Fruit fly (Drosophila melanogaster): ENCODE results near the gene lz.

The lz gene

dm6 chrX:9349224-9349623 is 64.8 kb downstream of the lz start (continued):
- TF ChIP-seq CG4360 (GFP tag; IDR thresholded peaks at IDR 0.05) = no peak
- TF ChIP-seq Pdp1 (GFP tag; optimal IDR thresholded peaks at IDR 0.05) = peak; percentile 41 to 45
- peak in 1 of 2 experiments; percentile 27 for TF ChIP-seq Eip74EF (GFP tag; optimal IDR thresholded peaks at IDR 0.05)
- peak; percentile 53 for TF ChIP-seq CG10209 (GFP tag; optimal IDR thresholded peaks at IDR 0.05)
- TF ChIP-seq CG3065 (GFP tag; optimal IDR thresholded peaks at IDR 0.05) = no peak
- TF ChIP-seq ssp (GFP tag; IDR thresholded peaks at IDR 0.05) = peak; percentile 31; the same call in 1 of the 2 replicates
- peak; percentile 43 for TF ChIP-seq CG1233 (GFP tag; optimal IDR thresholded peaks at IDR 0.05)
- peak; percentile 34 for TF ChIP-seq nau (GFP tag; optimal IDR thresholded peaks at IDR 0.05)
- no peak for TF ChIP-seq CG1832 (GFP tag; optimal IDR thresholded peaks at IDR 0.05)
- peak in 1 of 2 experiments; percentile 70 for TF ChIP-seq Hr51 (GFP tag; optimal IDR thresholded peaks at IDR 0.05)
- no peak for TF ChIP-seq hkb (optimal IDR thresholded peaks at IDR 0.05)
- TF ChIP-seq hkb (GFP tag; IDR thresholded peaks at IDR 0.05) = peak; percentile 66
- peak; percentile 0 for TF ChIP-seq gsb-n (tag; optimal IDR thresholded peaks at IDR 0.05)
- TF ChIP-seq Hsf (GFP tag; optimal IDR thresholded peaks at IDR 0.05) = peak; percentile 52
- TF ChIP-seq CG10654 (GFP tag; optimal IDR thresholded peaks at IDR 0.05) = peak; percentile 42
- TF ChIP-seq CG14050 (GFP tag; IDR thresholded peaks at IDR 0.05) = peak; percentile 65; the same call in 2 of the 3 replicates
- peak; percentile 13 for TF ChIP-seq jumu (GFP tag; optimal IDR thresholded peaks at IDR 0.05)
- no peak for TF ChIP-seq chinmo (GFP tag; IDR thresholded peaks at IDR 0.05; ENCODE audit: partially characterized antibody)
- TF ChIP-seq Deaf1 (tag; optimal IDR thresholded peaks at IDR 0.05) = peak; percentile 11
- TF ChIP-seq Hmr (GFP tag; optimal IDR thresholded peaks at IDR 0.05) = peak; percentile 32
- peak; percentile 32 for TF ChIP-seq tio (GFP tag; optimal IDR thresholded peaks at IDR 0.05)
- TF ChIP-seq CG17359 (tag; optimal IDR thresholded peaks at IDR 0.05) = peak; percentile 72
- TF ChIP-seq Dbx (GFP tag; IDR thresholded peaks at IDR 0.05) = 0 out of 3 replicates have a peak, but pooled peaks have one; percentile 26
- TF ChIP-seq MTF-1 (GFP tag; optimal IDR thresholded peaks at IDR 0.05; ENCODE audit: borderline replicate concordance) = peak; percentile 27
- no peak for TF ChIP-seq wek (GFP tag; optimal IDR thresholded peaks at IDR 0.05)
- TF ChIP-seq phol (tag; optimal IDR thresholded peaks at IDR 0.05) = peak; percentile 66
- TF ChIP-seq CG31441 (GFP tag; IDR thresholded peaks at IDR 0.05) = peak; percentile 64
- TF ChIP-seq CG12299 (tag; optimal IDR thresholded peaks at IDR 0.05) = no peak
- peak; percentile 55 for TF ChIP-seq Ptx1 (GFP tag; IDR thresholded peaks at IDR 0.05)
- TF ChIP-seq vfl (GFP tag; optimal IDR thresholded peaks at IDR 0.05) = no peak
- peak; percentile 31 for TF ChIP-seq CG14710 (tag; optimal IDR thresholded peaks at IDR 0.05)
- TF ChIP-seq CG8924 (tag; optimal IDR thresholded peaks at IDR 0.05) = peak; percentile 40
- TF ChIP-seq dysf (GFP tag; IDR thresholded peaks at IDR 0.05) = peak; percentile 55; the same call in 2 of the 3 replicates
- no peak for TF ChIP-seq CG4282 (GFP tag; optimal IDR thresholded peaks at IDR 0.05)
- TF ChIP-seq nmo (GFP tag; optimal IDR thresholded peaks at IDR 0.05) = peak; percentile 66
- peak; percentile 14 for TF ChIP-seq CG10462 (GFP tag; optimal IDR thresholded peaks at IDR 0.05)
- no peak for TF ChIP-seq CG7963 (GFP tag; IDR thresholded peaks at IDR 0.05; ENCODE audit: partially characterized antibody)
- TF ChIP-seq lilli (GFP tag; optimal IDR thresholded peaks at IDR 0.05) = peak; percentile 20
- 0 out of 2 replicates have a peak, but pooled peaks have one; percentile 10 for TF ChIP-seq Drgx (GFP tag; IDR thresholded peaks at IDR 0.05)
- TF ChIP-seq dmrt11E (tag; optimal IDR thresholded peaks at IDR 0.05) = peak; percentile 29
- peak; percentile 48 for TF ChIP-seq Fer1 (GFP tag; optimal IDR thresholded peaks at IDR 0.05)
- TF ChIP-seq Mad (GFP tag; optimal IDR thresholded peaks at IDR 0.05) = no peak
- TF ChIP-seq chn (GFP tag; optimal IDR thresholded peaks at IDR 0.05) = no peak
- peak; percentile 59 for TF ChIP-seq CG13424 (tag; optimal IDR thresholded peaks at IDR 0.05)
- TF ChIP-seq vnd (GFP tag; IDR thresholded peaks at IDR 0.05; ENCODE audit: partially characterized antibody) = no peak
- TF ChIP-seq fd3F (GFP tag; optimal IDR thresholded peaks at IDR 0.05) = peak; percentile 9
- TF ChIP-seq CG10543 (GFP tag; optimal IDR thresholded peaks at IDR 0.05) = no peak
- peak; percentile 36 for TF ChIP-seq CG4820 (GFP tag; optimal IDR thresholded peaks at IDR 0.05)
- TF ChIP-seq CG32772 (GFP tag; IDR thresholded peaks at IDR 0.05) = 0 out of 2 replicates have a peak, but pooled peaks have one; percentile 29

Data from whole organism, embryonic.